Fruit fly (Drosophila melanogaster) whole organism, prepupa: ENCODE measurements around the gene CG33764.
A peak's percentile ranks its signal among the peaks of the same experiment; 100 is the strongest.

Source experiments
- CG10669 ChIP-seq: fragments of 200-800 bp; sonication (Bioruptor generic); optimal IDR thresholded peaks from 3 replicates; lab custom pipeline; 2018; ENCODE audit warnings: missing biosample characterization, mild to moderate bottlenecking, missing genetic modification characterization, moderate library complexity
- CG11762 ChIP-seq: fragments of 200-800 bp; sonication (Bioruptor generic); optimal IDR thresholded peaks from 3 replicates; lab custom pipeline; 2016; ENCODE audit warnings: missing biosample characterization, missing genetic modification characterization; ENCODE audit not compliant: insufficient read depth
- CG11902 ChIP-seq: fragments of 200-800 bp; sonication (Bioruptor generic); optimal IDR thresholded peaks from 3 replicates; lab custom pipeline; 2016; ENCODE audit warnings: missing biosample characterization, missing genetic modification characterization
- CG15336 ChIP-seq: fragments of 200-800 bp; sonication (Bioruptor generic); IDR thresholded peaks from 2 replicates; pipeline ENCODE4 v1.3.6; 2022; ENCODE audit warnings: missing biosample characterization, missing genetic modification characterization
- CG1621 ChIP-seq: fragments of 200-800 bp; sonication (Bioruptor generic); optimal IDR thresholded peaks from 3 replicates; lab custom pipeline; 2018; ENCODE audit warnings: missing biosample characterization, mild to moderate bottlenecking, missing genetic modification characterization
- CG3032 ChIP-seq: fragments of 200-800 bp; optimal IDR thresholded peaks from 2 replicates; lab custom pipeline; 2019; ENCODE audit warnings: missing biosample characterization, mild to moderate bottlenecking, missing genetic modification characterization, moderate library complexity
- CG31627 ChIP-seq: fragments of 200-800 bp; sonication (Bioruptor generic); optimal IDR thresholded peaks from 3 replicates; lab custom pipeline; 2016; ENCODE audit warnings: missing biosample characterization, missing genetic modification characterization
- CG32006 ChIP-seq: fragments of 200-800 bp; sonication (Bioruptor generic); optimal IDR thresholded peaks from 3 replicates; lab custom pipeline; 2017; ENCODE audit warnings: missing biosample characterization, mild to moderate bottlenecking, missing genetic modification characterization
- CG34406 ChIP-seq: fragments of 200-800 bp; sonication (Bioruptor generic); optimal IDR thresholded peaks from 3 replicates; lab custom pipeline; 2016; ENCODE audit warnings: missing biosample characterization, missing genetic modification characterization
- CG3919 ChIP-seq: fragments of 200-800 bp; sonication (Bioruptor generic); optimal IDR thresholded peaks from 3 replicates; lab custom pipeline; 2016; ENCODE audit warnings: missing biosample characterization, missing genetic modification characterization
- CG6163 ChIP-seq: fragments of 200-800 bp; sonication (Bioruptor generic); IDR thresholded peaks from 3 replicates; pipeline ENCODE4 v1.3.6; 2022; ENCODE audit warnings: missing biosample characterization, missing genetic modification characterization
- CG6276 ChIP-seq: fragments of 200-800 bp; sonication (Bioruptor generic); optimal IDR thresholded peaks from 2 replicates; lab custom pipeline; 2017; ENCODE audit warnings: missing biosample characterization, mild to moderate bottlenecking, missing genetic modification characterization
- CG6792 ChIP-seq: fragments of 200-800 bp; sonication (Bioruptor generic); optimal IDR thresholded peaks from 3 replicates; lab custom pipeline; 2016; ENCODE audit warnings: missing biosample characterization, missing genetic modification characterization
- CG6808 ChIP-seq: fragments of 200-800 bp; sonication (Bioruptor generic); optimal IDR thresholded peaks from 3 replicates; lab custom pipeline; 2017; ENCODE audit warnings: missing biosample characterization, missing genetic modification characterization, mild to moderate bottlenecking, moderate library complexity, missing genetic modification reagents
- CG6854 ChIP-seq: fragments of 200-800 bp; sonication (Bioruptor generic); optimal IDR thresholded peaks from 2 replicates; lab custom pipeline; 2017; ENCODE audit warnings: missing biosample characterization, mild to moderate bottlenecking, missing genetic modification characterization
- CG7368 ChIP-seq: fragments of 200-800 bp; sonication (Bioruptor generic); optimal IDR thresholded peaks from 3 replicates; lab custom pipeline; 2016; ENCODE audit warnings: missing biosample characterization, missing genetic modification characterization
- CG8119 ChIP-seq: fragments of 200-800 bp; sonication (Bioruptor generic); IDR thresholded peaks from 3 replicates; pipeline ENCODE4 v1.3.6; 2022; ENCODE audit warnings: missing biosample characterization, missing genetic modification characterization
- CG8319 ChIP-seq: fragments of 200-800 bp; sonication (Bioruptor generic); optimal IDR thresholded peaks from 3 replicates; lab custom pipeline; 2016; ENCODE audit warnings: missing biosample characterization, missing genetic modification characterization
- CG8632 ChIP-seq: fragments of 200-800 bp; sonication (Bioruptor generic); optimal IDR thresholded peaks from 3 replicates; lab custom pipeline; 2016; ENCODE audit warnings: missing biosample characterization, missing genetic modification characterization
- CG9139 ChIP-seq: fragments of 200-800 bp; sonication (Bioruptor generic); optimal IDR thresholded peaks from 3 replicates; lab custom pipeline; 2017; ENCODE audit warnings: missing biosample characterization, mild to moderate bottlenecking, missing genetic modification characterization
- Eip78C ChIP-seq: fragments of 200-800 bp; sonication (Bioruptor generic); peaks from one replicate; lab custom pipeline; 2016; ENCODE audit warnings: missing biosample characterization, missing genetic modification characterization
- Eip93F ChIP-seq: fragments of 200-800 bp; sonication (Bioruptor generic); optimal IDR thresholded peaks from 2 replicates; lab custom pipeline; 2016; ENCODE audit warnings: missing biosample characterization, mild to moderate bottlenecking, missing genetic modification characterization
- Ets21C ChIP-seq: fragments of 200-800 bp; sonication (Bioruptor generic); optimal IDR thresholded peaks from 3 replicates; lab custom pipeline; 2016; ENCODE audit warnings: missing biosample characterization, missing genetic modification characterization
- Ets96B ChIP-seq: fragments of 200-800 bp; optimal IDR thresholded peaks from 2 replicates; lab custom pipeline; 2019; ENCODE audit warnings: missing biosample characterization, mild to moderate bottlenecking, missing genetic modification characterization, moderate library complexity
- Hr38 ChIP-seq: sonication (Bioruptor generic); optimal IDR thresholded peaks from 2 replicates; lab custom pipeline; 2016; ENCODE audit warnings: missing biosample characterization, missing genetic modification characterization
- Hr39 ChIP-seq: fragments of 200-800 bp; sonication (Bioruptor generic); optimal IDR thresholded peaks from 2 replicates; lab custom pipeline; 2016; ENCODE audit warnings: missing biosample characterization, missing genetic modification characterization
- Hr4 ChIP-seq: fragments of 200-800 bp; sonication (Bioruptor generic); optimal IDR thresholded peaks from 3 replicates; lab custom pipeline; 2016; ENCODE audit warnings: missing biosample characterization, missing genetic modification characterization
- Lpt ChIP-seq: fragments of 200-800 bp; sonication (Bioruptor generic); optimal IDR thresholded peaks from 3 replicates; lab custom pipeline; 2016; ENCODE audit warnings: missing biosample characterization, missing genetic modification characterization
- Met ChIP-seq: fragments of 200-800 bp; sonication (Bioruptor generic); optimal IDR thresholded peaks from 3 replicates; lab custom pipeline; 2016; ENCODE audit warnings: missing biosample characterization, missing genetic modification characterization
- Sox14 ChIP-seq: fragments of 200-800 bp; sonication (Bioruptor generic); optimal IDR thresholded peaks from 3 replicates; lab custom pipeline; 2016; ENCODE audit warnings: missing biosample characterization, missing genetic modification characterization
- Sox15 ChIP-seq: fragments of 200-800 bp; sonication (Bioruptor generic); optimal IDR thresholded peaks from 3 replicates; lab custom pipeline; 2016; ENCODE audit warnings: missing biosample characterization, missing genetic modification characterization
- achi ChIP-seq: fragments of 200-800 bp; sonication (Bioruptor generic); optimal IDR thresholded peaks from 3 replicates; lab custom pipeline; 2016; ENCODE audit warnings: missing biosample characterization, missing genetic modification characterization
- acj6 ChIP-seq: fragments of 200-800 bp; sonication (Bioruptor generic); optimal IDR thresholded peaks from 3 replicates; lab custom pipeline; 2016; ENCODE audit warnings: missing biosample characterization, missing genetic modification characterization
- cyc ChIP-seq: fragments of 200-800 bp; sonication (Bioruptor generic); optimal IDR thresholded peaks from 3 replicates; lab custom pipeline; 2016; ENCODE audit warnings: missing biosample characterization, missing genetic modification characterization
- dac ChIP-seq: fragments of 200-800 bp; sonication (Bioruptor generic); optimal IDR thresholded peaks from 2 replicates; lab custom pipeline; 2017; ENCODE audit warnings: missing biosample characterization, mild to moderate bottlenecking, missing genetic modification characterization
- dsx ChIP-seq: fragments of 200-800 bp; optimal IDR thresholded peaks from 3 replicates; lab custom pipeline; 2019; ENCODE audit warnings: missing biosample characterization, mild to moderate bottlenecking, missing genetic modification characterization, moderate library complexity; ENCODE audit not compliant: poor library complexity, severe bottlenecking
- eg ChIP-seq: fragments of 200-800 bp; sonication (Bioruptor generic); IDR thresholded peaks from 3 replicates; pipeline ENCODE4 v1.3.6; 2022; ENCODE audit warnings: missing biosample characterization, missing genetic modification characterization
- esn ChIP-seq: fragments of 200-800 bp; sonication (Bioruptor generic); optimal IDR thresholded peaks from 2 replicates; lab custom pipeline; 2016; ENCODE audit warnings: missing biosample characterization, mild to moderate bottlenecking, missing genetic modification characterization, moderate library complexity
- fd59A ChIP-seq: fragments of 200-800 bp; sonication (Bioruptor generic); optimal IDR thresholded peaks from 2 replicates; lab custom pipeline; 2017; ENCODE audit warnings: missing biosample characterization, mild to moderate bottlenecking, missing genetic modification characterization, missing genetic modification reagents
- fkh ChIP-seq: fragments of 200-800 bp; sonication (Bioruptor generic); optimal IDR thresholded peaks from 3 replicates; lab custom pipeline; 2017; ENCODE audit warnings: missing biosample characterization, mild to moderate bottlenecking, missing genetic modification characterization, moderate library complexity
- lz ChIP-seq: fragments of 200-800 bp; sonication (Bioruptor generic); optimal IDR thresholded peaks from 3 replicates; lab custom pipeline; 2016; ENCODE audit warnings: missing biosample characterization, missing genetic modification characterization
- net ChIP-seq: fragments of 200-800 bp; sonication (Bioruptor generic); optimal IDR thresholded peaks from 3 replicates; lab custom pipeline; 2016; ENCODE audit warnings: missing biosample characterization, missing genetic modification characterization
- spab ChIP-seq: fragments of 200-800 bp; sonication (Bioruptor generic); optimal IDR thresholded peaks from 2 replicates; lab custom pipeline; 2017; ENCODE audit warnings: missing biosample characterization, mild to moderate bottlenecking, missing genetic modification characterization, missing genetic modification reagents
- ss ChIP-seq, 2 experiments: fragments of 200-800 bp; sonication (Bioruptor generic); optimal IDR thresholded peaks; 2 replicates in 1 of 2; 3 replicates in 1 of 2; lab custom pipeline; 2017 to 2018; ENCODE audit warnings: mild to moderate bottlenecking in 2 of 2, missing biosample characterization in 2 of 2, missing genetic modification characterization in 2 of 2, moderate library complexity in 1 of 2
- svp ChIP-seq: fragments of 200-800 bp; sonication (Bioruptor generic); peaks from one replicate; lab custom pipeline; 2016; ENCODE audit warnings: missing biosample characterization, missing genetic modification characterization
- topi ChIP-seq: fragments of 200-800 bp; sonication (Bioruptor generic); optimal IDR thresholded peaks from 3 replicates; lab custom pipeline; 2016; ENCODE audit warnings: missing biosample characterization, missing genetic modification characterization

CG33764 gene

dm6 chr3L:4292120-4292697, 24.9 kb upstream of the CG33764 start, which contains the start of the genes CG15012 and Fdx2 (continued):
- no peak for TF ChIP-seq Ets96B (tag; lab: Kevin White, UChicago)
- TF ChIP-seq CG6276: no peak
- no peak for TF ChIP-seq CG8319 (GFP tag; lab: Kevin White, UChicago)
- no peak for TF ChIP-seq Hr4 (GFP tag; lab: Kevin White, UChicago)
- no peak for TF ChIP-seq CG10669 (GFP tag; lab: Kevin White, UChicago)
- TF ChIP-seq eg (GFP tag; lab: Robert Waterston, UW): no peak
- no peak for TF ChIP-seq dsx
- TF ChIP-seq CG11902 (GFP tag; lab: Kevin White, UChicago): no peak
- TF ChIP-seq CG6808 (GFP tag; lab: Kevin White, UChicago): no peak

dm6 chr3L:4288591-4289056, 21.3 kb upstream of the CG33764 start, which contains the start of gene Hexo1:
Hexo1 (plus strand) TSS chr3L:4288641.
- TF ChIP-seq Ets96B (tag; lab: Kevin White, UChicago) (peak; percentile 57), CG8632 (GFP tag; lab: Kevin White, UChicago) (peak; percentile 62), CG10669 (GFP tag; lab: Kevin White, UChicago) (no peak), cyc (GFP tag; lab: Kevin White, UChicago) (peak; percentile 47), Sox14 (GFP tag; lab: Kevin White, UChicago) (peak; percentile 87), dac (GFP tag; lab: Kevin White, UChicago) (peak; percentile 20), Eip78C (GFP tag; lab: Kevin White, UChicago) (peak; percentile 95), Hr38 (GFP tag; lab: Kevin White, UChicago) (no peak), Lpt (GFP tag; lab: Kevin White, UChicago) (peak; percentile 10), ss (GFP tag; optimal IDR thresholded peaks at IDR 0.05; lab: Kevin White, UChicago) (peak; percentile 73 to 75), lz (GFP tag; lab: Kevin White, UChicago) (peak; percentile 59), Ets21C (GFP tag; lab: Kevin White, UChicago) (no peak), fkh (GFP tag; lab: Kevin White, UChicago) (peak; percentile 84), svp (peak; percentile 96), net (GFP tag; lab: Kevin White, UChicago) (peak; percentile 73), achi (GFP tag; lab: Kevin White, UChicago) (peak; percentile 65), topi (GFP tag; lab: Kevin White, UChicago) (peak; percentile 76), Hr4 (GFP tag; lab: Kevin White, UChicago) (no peak), Eip93F (GFP tag; lab: Kevin White, UChicago) (no peak), Sox15 (GFP tag; lab: Kevin White, UChicago) (peak; percentile 18), CG7368 (GFP tag; lab: Kevin White, UChicago) (no peak), CG1621 (peak; percentile 46), CG8119 (GFP tag; lab: Robert Waterston, UW) (peak; percentile 35; the same call in 1 of the 3 replicates), esn (GFP tag; lab: Kevin White, UChicago) (peak; percentile 77), CG6854 (GFP tag; lab: Kevin White, UChicago) (peak; percentile 57), CG11762 (GFP tag; lab: Kevin White, UChicago) (peak; percentile 54), fd59A (GFP tag; lab: Kevin White, UChicago) (peak; percentile 51), CG15336 (peak; percentile 54), dsx (peak; percentile 73), Met (GFP tag; lab: Kevin White, UChicago) (no peak), spab (GFP tag; lab: Kevin White, UChicago) (no peak), CG9139 (GFP tag; lab: Kevin White, UChicago) (no peak), CG6163 (GFP tag; lab: Robert Waterston, UW) (peak; percentile 22; the same call in 1 of the 3 replicates), Hr39 (GFP tag; lab: Kevin White, UChicago) (peak; percentile 68), CG3032 (tag; lab: Kevin White, UChicago) (peak; percentile 60), acj6 (GFP tag; lab: Kevin White, UChicago) (peak; percentile 66), CG31627 (peak; percentile 64), CG11902 (GFP tag; lab: Kevin White, UChicago) (no peak), CG6808 (GFP tag; lab: Kevin White, UChicago) (peak; percentile 72), CG32006 (GFP tag; lab: Kevin White, UChicago) (peak; percentile 71), eg (GFP tag; lab: Robert Waterston, UW) (0 out of 3 replicates have a peak, but pooled peaks have one; percentile 14), CG6792 (GFP tag; lab: Kevin White, UChicago) (peak; percentile 71), CG3919 (peak; percentile 70), CG34406 (GFP tag; lab: Kevin White, UChicago) (peak; percentile 63)
